Worm (Caenorhabditis elegans) whole organism, L3 larva: Measurements from ENCODE around the gene flp-3.

ENCODE experiments used
- ama-1 ChIP-seq: fragments of 150-350 bp; optimal IDR thresholded peaks from 2 replicates; lab custom pipeline; 2018
- egl-27 ChIP-seq: sonication (generic microtip); optimal IDR thresholded peaks from 4 replicates; lab custom pipeline; 2017; ENCODE audit warnings: missing biosample characterization, missing genetic modification reagents, missing genetic modification characterization
- egl-5 ChIP-seq: fragments of 150-350 bp; optimal IDR thresholded peaks from 2 replicates; lab custom pipeline; 2017; ENCODE audit warnings: missing biosample characterization, missing genetic modification reagents, missing genetic modification characterization, inconsistent platforms
- elt-1 ChIP-seq: fragments of 150-350 bp; optimal IDR thresholded peaks from 2 replicates; lab custom pipeline; 2014; ENCODE audit warnings: missing biosample characterization, missing genetic modification characterization
- nfya-1 ChIP-seq: sonication (generic microtip); optimal IDR thresholded peaks from 2 replicates; lab custom pipeline; 2017; ENCODE audit warnings: missing genetic modification characterization, mild to moderate bottlenecking, missing compliant biosample characterization, antibody characterized with exemption, moderate library complexity; ENCODE audit not compliant: insufficient read depth
- nhr-12 ChIP-seq: fragments of 150-350 bp; optimal IDR thresholded peaks from 2 replicates; lab custom pipeline; 2014; ENCODE audit warnings: missing biosample characterization, missing genetic modification characterization
- nhr-237 ChIP-seq: fragments of 150-350 bp; optimal IDR thresholded peaks from 2 replicates; lab custom pipeline; 2014; ENCODE audit warnings: missing biosample characterization, missing genetic modification characterization
- nhr-76 ChIP-seq: fragments of 150-350 bp; sonication (generic microtip); optimal IDR thresholded peaks from 5 replicates; lab custom pipeline; 2014; ENCODE audit warnings: missing biosample characterization, missing genetic modification characterization
- sea-2 ChIP-seq: fragments of 150-350 bp; sonication (generic microtip); optimal IDR thresholded peaks from 4 replicates; lab custom pipeline; 2014; ENCODE audit warnings: missing biosample characterization, missing genetic modification reagents, missing genetic modification characterization
- snpc-4 ChIP-seq: fragments of 150-350 bp; optimal IDR thresholded peaks from 2 replicates; lab custom pipeline; 2014; ENCODE audit warnings: missing biosample characterization, missing genetic modification characterization
- unc-62 ChIP-seq: fragments of 150-350 bp; sonication (generic microtip); optimal IDR thresholded peaks from 4 replicates; lab custom pipeline; 2014; ENCODE audit warnings: missing biosample characterization, missing genetic modification reagents, missing genetic modification characterization
- ztf-11 ChIP-seq: fragments of 150-350 bp; optimal IDR thresholded peaks from 2 replicates; lab custom pipeline; 2014; ENCODE audit warnings: missing biosample characterization, missing genetic modification characterization

DNA sequence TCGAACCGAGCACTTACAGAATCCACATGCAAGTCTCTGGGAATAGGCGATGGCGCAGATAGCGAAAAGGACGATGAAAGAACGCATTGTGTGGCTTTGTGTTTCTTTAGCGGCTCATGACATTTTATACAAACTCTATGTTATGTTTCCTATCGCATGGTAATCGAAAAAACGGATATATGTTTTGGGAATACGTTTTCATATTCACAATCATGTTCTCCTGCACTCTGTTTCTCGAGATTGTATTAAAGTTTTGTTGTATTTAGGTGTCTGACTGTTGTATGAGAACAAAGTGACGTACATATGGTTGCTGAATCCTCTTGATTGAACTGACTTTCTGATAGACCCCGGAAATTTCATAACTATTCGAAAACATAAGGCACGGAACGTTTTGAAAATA is 34.4 kb downstream of the flp-3 start, which contains the start of gene ZC373.2:
- TF ChIP-seq nhr-12 (tag; lab: Kevin White, UChicago) (no peak), egl-27 (tag; lab: Kevin White, UChicago) (no peak), ama-1 (lab: Kevin White, UChicago) (no peak), sea-2 (GFP tag; lab: Kevin White, UChicago) (no peak), egl-5 (tag; lab: Kevin White, UChicago) (no peak), ztf-11 (tag; lab: Kevin White, UChicago) (no peak), nhr-76 (tag; lab: Kevin White, UChicago) (no peak), elt-1 (tag; lab: Kevin White, UChicago) (no peak), nfya-1 (tag; lab: Kevin White, UChicago) (no peak), snpc-4 (tag; lab: Kevin White, UChicago) (no peak), unc-62 (no peak), nhr-237 (tag; lab: Kevin White, UChicago) (no peak)
